Worm (Caenorhabditis elegans) whole organism, L4 larva: ENCODE results near the gene srp-6.

Experiments used
- F49E8.2 ChIP-seq: sonication (generic microtip); optimal IDR thresholded peaks from 2 replicates; lab custom pipeline; 2016; ENCODE audit warnings: missing compliant biosample characterization, mild to moderate bottlenecking, missing genetic modification characterization, borderline replicate concordance
- T26A8.4 ChIP-seq: fragments of 200-800 bp; sonication (Bioruptor generic); IDR thresholded peaks from 2 replicates; pipeline ENCODE4 v1.3.6; 2022; ENCODE audit warnings: missing genetic modification characterization, missing compliant biosample characterization
- ama-1 ChIP-seq: fragments of 150-350 bp; optimal IDR thresholded peaks from 2 replicates; lab custom pipeline; 2014; ENCODE audit warnings: inconsistent platforms, mixed read lengths
- attf-4 ChIP-seq: sonication (generic microtip); optimal IDR thresholded peaks from 3 replicates; lab custom pipeline; 2017; ENCODE audit warnings: missing biosample characterization, missing genetic modification characterization
- ceh-28 ChIP-seq: fragments of 150-350 bp; optimal IDR thresholded peaks from 2 replicates; lab custom pipeline; 2014; ENCODE audit warnings: missing biosample characterization, missing genetic modification reagents, missing genetic modification characterization
- ceh-62 ChIP-seq: sonication (generic microtip); optimal IDR thresholded peaks from 2 replicates; lab custom pipeline; 2017; ENCODE audit warnings: missing biosample characterization, missing genetic modification characterization
- ceh-82 ChIP-seq: sonication (generic microtip); optimal IDR thresholded peaks from 2 replicates; lab custom pipeline; 2017; ENCODE audit warnings: missing biosample characterization, missing genetic modification characterization
- cey-2 ChIP-seq: sonication (generic microtip); optimal IDR thresholded peaks from 3 replicates; lab custom pipeline; 2017; ENCODE audit warnings: missing genetic modification characterization, mild to moderate bottlenecking, missing compliant biosample characterization, antibody characterized with exemption, borderline replicate concordance; ENCODE audit not compliant: insufficient read depth
- daf-12 ChIP-seq: fragments of 150-350 bp; optimal IDR thresholded peaks from 2 replicates; lab custom pipeline; 2014; ENCODE audit warnings: missing biosample characterization, missing genetic modification reagents, missing genetic modification characterization
- daf-16 ChIP-seq, 3 experiments: sonication (generic microtip); optimal IDR thresholded peaks; 2 replicates each; lab custom pipeline; 2016 to 2017; ENCODE audit warnings: missing genetic modification characterization in 3 of 3, missing genetic modification reagents in 3 of 3, mild to moderate bottlenecking in 2 of 3, missing compliant biosample characterization in 2 of 3, missing biosample characterization in 1 of 3, moderate library complexity in 1 of 3
- daf-8 ChIP-seq: fragments of 200-800 bp; sonication (Bioruptor generic); IDR thresholded peaks from 2 replicates; pipeline ENCODE4 v1.3.6; 2022; ENCODE audit warnings: missing genetic modification characterization, missing compliant biosample characterization
- dmd-6 ChIP-seq: fragments of 200-800 bp; sonication (Bioruptor generic); IDR thresholded peaks from 2 replicates; pipeline ENCODE4 v1.3.6; 2022; ENCODE audit warnings: missing genetic modification reagents, missing genetic modification characterization, missing compliant biosample characterization
- duxl-1 ChIP-seq: sonication (generic microtip); optimal IDR thresholded peaks from 2 replicates; lab custom pipeline; 2016; ENCODE audit warnings: mild to moderate bottlenecking, missing genetic modification characterization, moderate library complexity, missing compliant biosample characterization; ENCODE audit not compliant: poor library complexity
- dve-1 ChIP-seq: sonication (generic microtip); optimal IDR thresholded peaks from 2 replicates; lab custom pipeline; 2017; ENCODE audit warnings: antibody characterized with exemption, mild to moderate bottlenecking, missing genetic modification characterization, missing compliant biosample characterization; ENCODE audit not compliant: insufficient read depth
- hlh-11 ChIP-seq: fragments of 200-800 bp; sonication (Bioruptor generic); optimal IDR thresholded peaks from 2 replicates; lab custom pipeline; 2018; ENCODE audit warnings: mild to moderate bottlenecking, missing genetic modification characterization, missing compliant biosample characterization
- lim-7 ChIP-seq: fragments of 200-800 bp; sonication (Bioruptor generic); IDR thresholded peaks from 2 replicates; pipeline ENCODE4 v1.3.6; 2022; ENCODE audit warnings: missing genetic modification characterization, missing compliant biosample characterization
- lin-13 ChIP-seq: fragments of 150-350 bp; optimal IDR thresholded peaks from 2 replicates; lab custom pipeline; 2014; ENCODE audit warnings: missing biosample characterization, missing genetic modification reagents, missing genetic modification characterization
- lin-15B ChIP-seq: fragments of 150-350 bp; sonication (generic microtip); optimal IDR thresholded peaks from 3 replicates; lab custom pipeline; 2014; ENCODE audit warnings: missing biosample characterization, missing genetic modification characterization
- lin-39 ChIP-seq: fragments of 150-350 bp; optimal IDR thresholded peaks from 2 replicates; lab custom pipeline; 2014; ENCODE audit warnings: missing biosample characterization, missing genetic modification reagents, missing genetic modification characterization
- lir-3 ChIP-seq: sonication (generic microtip); optimal IDR thresholded peaks from 2 replicates; lab custom pipeline; 2016; ENCODE audit warnings: mild to moderate bottlenecking, missing genetic modification characterization, missing compliant biosample characterization
- lsy-2 ChIP-seq, 2 experiments: fragments of 150-350 bp in 1 of 2; sonication (generic microtip) in 1 of 2; optimal IDR thresholded peaks; 2 replicates each; lab custom pipeline; 2014 to 2017; ENCODE audit warnings: missing biosample characterization in 2 of 2, missing genetic modification characterization in 2 of 2
- madf-5 ChIP-seq, 2 experiments: fragments of 200-800 bp; sonication (Bioruptor generic); IDR thresholded peaks; 2 replicates each; pipeline ENCODE4 v1.3.6; 2022; ENCODE audit warnings: missing compliant biosample characterization in 2 of 2, missing genetic modification characterization in 2 of 2
- madf-9 ChIP-seq: fragments of 200-800 bp; sonication (Bioruptor generic); conservative IDR thresholded peaks from 2 replicates; pipeline ENCODE4 v1.3.6; 2022; ENCODE audit warnings: missing genetic modification reagents, missing genetic modification characterization, missing compliant biosample characterization
- mes-2 ChIP-seq: sonication (generic microtip); optimal IDR thresholded peaks from 2 replicates; lab custom pipeline; 2016; ENCODE audit warnings: missing genotype, mild to moderate bottlenecking, missing genetic modification characterization, missing compliant biosample characterization; ENCODE audit not compliant: poor library complexity, severe bottlenecking
- nhr-102 ChIP-seq: sonication (generic microtip); optimal IDR thresholded peaks from 2 replicates; lab custom pipeline; 2016; ENCODE audit warnings: mild to moderate bottlenecking, missing genetic modification characterization, moderate library complexity, missing compliant biosample characterization
- nhr-237 ChIP-seq: sonication (generic microtip); optimal IDR thresholded peaks from 2 replicates; lab custom pipeline; 2017; ENCODE audit warnings: missing biosample characterization, missing genetic modification characterization
- nhr-25 ChIP-seq: sonication (generic microtip); optimal IDR thresholded peaks from 2 replicates; lab custom pipeline; 2017; ENCODE audit warnings: missing genetic modification characterization, mild to moderate bottlenecking, missing compliant biosample characterization, antibody characterized with exemption, moderate library complexity, borderline replicate concordance; ENCODE audit not compliant: insufficient read depth
- nhr-28 ChIP-seq: fragments of 150-350 bp; optimal IDR thresholded peaks from 2 replicates; lab custom pipeline; 2014; ENCODE audit warnings: missing biosample characterization, missing genetic modification characterization
- nhr-41 ChIP-seq: fragments of 200-800 bp; sonication (Bioruptor generic); IDR thresholded peaks from 2 replicates; pipeline ENCODE4 v1.3.6; 2022; ENCODE audit warnings: missing genetic modification reagents, missing genetic modification characterization, missing compliant biosample characterization
- pha-4 ChIP-seq, 2 experiments: fragments of 150-350 bp in 1 of 2; fragments of 200-800 bp in 1 of 2; sonication (Bioruptor generic) in 1 of 2; IDR thresholded peaks in 1 of 2; optimal IDR thresholded peaks in 1 of 2; 2 replicates each; pipeline versions ENCODE4 v1.3.6 to Lab custom; 2014 to 2022; ENCODE audit warnings: missing genetic modification characterization in 2 of 2, missing genetic modification reagents in 2 of 2, missing biosample characterization in 1 of 2, missing compliant biosample characterization in 1 of 2
- pqm-1 ChIP-seq: sonication (generic microtip); optimal IDR thresholded peaks from 2 replicates; lab custom pipeline; 2017; ENCODE audit warnings: missing biosample characterization, missing genetic modification characterization
- set-16 ChIP-seq: fragments of 200-800 bp; sonication (Bioruptor generic); IDR thresholded peaks from 2 replicates; pipeline ENCODE4 v1.3.6; 2022; ENCODE audit warnings: missing genetic modification reagents, missing genetic modification characterization, missing compliant biosample characterization
- skn-1 ChIP-seq: fragments of 150-350 bp; optimal IDR thresholded peaks from 2 replicates; lab custom pipeline; 2014; ENCODE audit warnings: missing biosample characterization, missing genetic modification characterization
- unc-62 ChIP-seq, 3 experiments: fragments of 150-350 bp in 1 of 3; sonication (generic microtip); optimal IDR thresholded peaks in 2 of 3; peaks in 1 of 3; 1 replicate in 1 of 3; 2 replicates in 2 of 3; lab custom pipeline; 2014 to 2017; ENCODE audit warnings: missing biosample characterization in 3 of 3, missing genetic modification characterization in 3 of 3, missing genetic modification reagents in 3 of 3, missing genotype in 1 of 3
- zip-2 ChIP-seq: fragments of 150-350 bp; optimal IDR thresholded peaks from 2 replicates; lab custom pipeline; 2014; ENCODE audit warnings: missing biosample characterization, missing genetic modification characterization
- ztf-11 ChIP-seq: fragments of 150-350 bp; optimal IDR thresholded peaks from 2 replicates; lab custom pipeline; 2014; ENCODE audit warnings: missing biosample characterization, missing genetic modification characterization

Gene srp-6

DNA sequence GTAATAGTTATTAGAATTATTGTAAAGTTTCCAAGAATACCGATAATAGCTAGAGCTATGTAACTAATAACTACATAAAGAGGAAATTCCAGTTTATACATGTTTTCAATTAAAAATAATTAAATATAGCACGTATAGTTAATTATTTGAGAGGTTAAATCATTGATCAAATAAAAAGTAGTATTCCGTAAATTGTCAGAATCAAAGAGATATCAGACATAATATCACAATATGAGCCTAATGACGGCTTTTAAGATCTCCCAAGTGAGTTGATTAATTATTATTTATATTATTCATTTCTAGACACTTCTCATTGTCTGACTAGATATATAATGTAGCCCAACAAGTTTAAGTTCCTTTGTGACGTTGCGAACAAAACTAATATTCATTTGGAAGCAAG, 6.5 kb downstream of the srp-6 start, which contains the start of gene srsx-24:
Gene srsx-24, minus strand, starts transcription at position 101 of the 400 bp plus-strand sequence.
- TF ChIP-seq nhr-41 (GFP tag; lab: Robert Waterston, UW): no peak
- no peak for TF ChIP-seq ceh-62 (tag; lab: Kevin White, UChicago)
- no peak for TF ChIP-seq F49E8.2 (tag; lab: Kevin White, UChicago)
- no peak for TF ChIP-seq daf-8 (GFP tag; lab: Robert Waterston, UW)
- TF ChIP-seq lin-39 (tag; lab: Kevin White, UChicago): no peak
- no peak for TF ChIP-seq skn-1 (tag; lab: Kevin White, UChicago)
- TF ChIP-seq lin-15B (tag; lab: Kevin White, UChicago): no peak
- TF ChIP-seq nhr-102 (tag; lab: Kevin White, UChicago): no peak
- TF ChIP-seq lsy-2 (tag; optimal IDR thresholded peaks at IDR 0.05; lab: Kevin White, UChicago): no peak
- no peak for TF ChIP-seq pqm-1
- TF ChIP-seq nhr-237 (tag; lab: Kevin White, UChicago): no peak
- TF ChIP-seq zip-2: no peak

DNA sequence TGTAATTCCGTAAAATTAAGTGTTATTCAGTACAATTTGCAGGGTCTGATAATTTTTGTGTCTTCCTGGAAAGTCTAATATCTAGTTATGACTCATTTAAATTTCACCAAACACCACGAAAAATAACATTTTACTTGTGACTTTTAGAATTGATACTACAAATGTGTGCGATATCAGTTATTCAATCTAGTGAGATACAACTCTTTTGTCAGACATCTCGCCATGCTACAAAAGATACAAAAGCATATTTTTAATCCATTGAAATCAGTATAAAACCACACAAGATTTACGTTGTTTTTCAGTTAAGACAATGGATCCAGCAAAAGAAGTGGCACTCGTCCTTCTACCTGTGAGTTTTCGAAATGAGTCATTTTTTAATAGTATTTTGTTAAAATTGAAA, 11.8 kb downstream of the srp-6 start, which contains the start of gene srx-56:
Gene srx-56, plus strand, starts transcription at position 301 of the 400 bp plus-strand sequence.
- TF ChIP-seq ama-1 (lab: Kevin White, UChicago) (no peak), attf-4 (tag; lab: Kevin White, UChicago) (no peak), unc-62 (GFP tag; optimal IDR thresholded peaks at IDR 0.05 in 1 of 2; lab: Kevin White, UChicago) (peak in 1 of 2 experiments; percentile 20), unc-62 (tag; optimal IDR thresholded peaks at IDR 0.05; lab: Kevin White, UChicago) (no peak), dve-1 (tag; lab: Kevin White, UChicago) (no peak), lin-13 (GFP tag; lab: Kevin White, UChicago) (no peak)

DNA sequence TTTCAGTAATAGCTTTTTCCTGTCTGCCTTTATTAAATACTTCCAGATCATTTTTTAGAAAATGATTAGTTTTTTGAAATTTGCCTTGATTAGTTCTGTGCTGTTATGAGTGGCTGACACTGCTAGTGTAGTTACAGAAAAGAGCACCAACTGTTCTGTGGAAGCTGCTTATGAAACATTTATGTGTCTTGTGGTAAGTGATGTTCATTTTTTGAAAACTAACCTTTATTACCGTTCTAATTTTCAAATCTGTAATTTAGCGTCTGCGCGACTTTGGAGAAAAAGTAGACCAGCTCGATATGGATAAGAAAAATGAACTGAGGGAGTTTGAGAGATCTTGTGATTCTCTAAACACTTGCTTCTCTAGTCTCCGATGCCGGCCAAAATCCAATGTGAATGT, 16.3 kb downstream of the srp-6 start, which contains the start of gene srj-14:
Gene srj-14, plus strand, starts transcription at position 131 of the 400 bp plus-strand sequence.
- TF ChIP-seq unc-62 (GFP tag; optimal IDR thresholded peaks at IDR 0.05 in 1 of 2; lab: Kevin White, UChicago) (peak in 1 of 2 experiments; percentile 93), unc-62 (tag; optimal IDR thresholded peaks at IDR 0.05; lab: Kevin White, UChicago) (no peak), ama-1 (lab: Kevin White, UChicago) (no peak)

DNA sequence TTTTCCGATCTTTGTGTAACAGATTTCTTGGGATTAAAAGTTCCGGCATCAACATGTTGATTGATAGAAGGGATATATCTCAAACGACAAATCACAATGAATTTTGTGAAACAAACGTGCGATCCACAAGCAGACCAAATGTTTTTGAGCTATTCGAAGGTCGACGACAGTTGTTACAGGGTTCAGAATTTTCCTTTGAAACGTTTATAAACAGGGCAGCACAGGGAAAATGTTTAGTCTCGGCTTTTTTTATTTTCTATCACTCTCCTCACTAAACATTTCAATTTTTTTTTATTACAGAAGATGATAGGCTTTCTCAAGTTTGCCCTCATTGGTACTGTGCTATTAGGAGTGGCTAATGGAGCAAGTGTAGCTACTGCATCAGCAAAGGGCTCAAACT, 21.0 kb downstream of the srp-6 start, which contains the start of gene exc-13:
Gene exc-13, plus strand, starts transcription at position 301 of the 400 bp plus-strand sequence.
- TF ChIP-seq set-16 (no peak), daf-16 (GFP tag; optimal IDR thresholded peaks at IDR 0.05; lab: Kevin White, UChicago) (peak in 1 of 2 experiments; percentile 90), daf-16 (tag; optimal IDR thresholded peaks at IDR 0.05; lab: Kevin White, UChicago) (no peak)

DNA sequence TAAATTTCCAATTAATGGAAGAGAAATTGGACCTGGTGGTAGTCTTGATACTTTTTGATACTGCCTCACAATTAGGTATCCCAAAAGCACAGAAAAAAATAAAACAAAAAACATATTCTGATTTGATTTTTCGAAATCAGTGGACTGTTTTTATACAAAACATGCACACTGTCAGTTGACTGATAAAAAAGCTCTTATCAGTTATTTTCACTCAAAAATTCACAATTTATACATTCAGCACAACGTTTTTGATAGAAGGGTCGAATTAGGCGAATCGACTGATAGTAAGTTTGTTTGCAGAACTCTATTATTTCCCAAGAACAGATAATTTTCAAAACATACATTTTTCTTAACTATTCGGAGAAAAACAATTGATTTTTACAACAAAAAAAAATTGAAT, 21.8 kb downstream of the srp-6 start, which contains the start of gene cyp-35A2:
Gene cyp-35A2, minus strand, starts transcription at position 124 of the 400 bp plus-strand sequence.
- no peak for TF ChIP-seq T26A8.4 (GFP tag; lab: Robert Waterston, UW)
- TF ChIP-seq daf-16 (GFP tag; optimal IDR thresholded peaks at IDR 0.05; lab: Kevin White, UChicago): no peak
- TF ChIP-seq daf-16 (tag; optimal IDR thresholded peaks at IDR 0.05; lab: Kevin White, UChicago): peak; percentile 91
- no peak for TF ChIP-seq ceh-82 (tag; lab: Kevin White, UChicago)
- peak; percentile 52 for TF ChIP-seq pqm-1
- no peak for TF ChIP-seq ceh-28
- TF ChIP-seq duxl-1: no peak
- TF ChIP-seq hlh-11 (tag; lab: Kevin White, UChicago): peak; percentile 53
- peak; percentile 71 for TF ChIP-seq nhr-28
- TF ChIP-seq dmd-6 (GFP tag; lab: Robert Waterston, UW): peak; percentile 57; the same call in 1 of the 2 replicates

DNA sequence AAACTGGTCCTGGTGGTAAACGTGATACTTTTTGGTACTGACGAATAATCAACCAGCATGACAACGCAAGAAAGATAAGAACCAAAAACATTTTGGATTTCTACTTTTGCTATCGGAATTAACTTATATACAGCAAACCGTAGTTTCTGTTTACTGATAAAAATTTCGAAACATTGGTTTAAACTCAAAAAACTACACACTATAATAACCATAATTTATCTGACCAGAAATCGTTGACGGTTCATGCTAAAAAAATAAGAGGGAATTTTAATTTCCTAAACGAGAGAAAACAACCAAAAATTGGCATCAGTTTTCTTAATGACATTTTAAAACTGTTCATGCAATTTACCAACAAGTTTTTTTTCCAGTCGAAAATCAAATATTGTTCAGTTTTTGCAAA, 24.2 kb downstream of the srp-6 start, which contains the start of gene cyp-35A1:
Gene cyp-35A1, minus strand, starts transcription at position 101 of the 400 bp plus-strand sequence.
- TF ChIP-seq lim-7 (GFP tag; lab: Robert Waterston, UW) (no peak), pha-4 (GFP tag; IDR thresholded peaks at IDR 0.05; lab: Robert Waterston, UW) (no peak), pha-4 (tag; optimal IDR thresholded peaks at IDR 0.05; lab: Kevin White, UChicago) (no peak), mes-2 (tag; lab: Kevin White, UChicago) (no peak), madf-5 (GFP tag; IDR thresholded peaks at IDR 0.05; lab: Robert Waterston, UW) (no peak), lin-39 (tag; lab: Kevin White, UChicago) (no peak), nhr-25 (tag; lab: Kevin White, UChicago) (no peak), cey-2 (tag; lab: Kevin White, UChicago) (no peak), daf-12 (tag; lab: Kevin White, UChicago) (no peak), nhr-41 (GFP tag; lab: Robert Waterston, UW) (no peak), lir-3 (no peak), madf-9 (no peak), ztf-11 (no peak), T26A8.4 (GFP tag; lab: Robert Waterston, UW) (no peak)
